Fruit fly (Drosophila melanogaster): ENCODE data around the gene CG18266.

CG18266 gene

dm6 chr2L:5596533-5596932 lies at the start of gene CG18266:
TSS of gene CG18266 (plus strand) at chr2L:5596833.
- TF ChIP-seq insv (optimal IDR thresholded peaks at IDR 0.05) (no peak), Myc (optimal IDR thresholded peaks at IDR 0.05) (no peak), psq (optimal IDR thresholded peaks at IDR 0.05) (no peak), ttk (optimal IDR thresholded peaks at IDR 0.05) (no peak), Sin3A (optimal IDR thresholded peaks at IDR 0.05) (no peak), h (optimal IDR thresholded peaks at IDR 0.05) (no peak)

dm6 chr2L:5547288-5547777 lies 49.3 kb upstream of the CG18266 start:
- TF ChIP-seq h (optimal IDR thresholded peaks at IDR 0.05) (no peak), psq (optimal IDR thresholded peaks at IDR 0.05) (no peak), ttk (optimal IDR thresholded peaks at IDR 0.05) (no peak), Myc (optimal IDR thresholded peaks at IDR 0.05) (no peak), Sin3A (optimal IDR thresholded peaks at IDR 0.05) (no peak), insv (optimal IDR thresholded peaks at IDR 0.05) (no peak)

dm6 chr2L:5550735-5551134 lies 45.9 kb upstream of the CG18266 start, which contains the start of gene CG14014:
TSS of gene CG14014 (minus strand) at chr2L:5550835.
- TF ChIP-seq insv (optimal IDR thresholded peaks at IDR 0.05) (no peak), psq (optimal IDR thresholded peaks at IDR 0.05) (no peak), Myc (optimal IDR thresholded peaks at IDR 0.05) (no peak)

dm6 chr2L:5551538-5551937 lies 45.1 kb upstream of the CG18266 start, which contains the start of gene CG18269:
TSS of gene CG18269 (plus strand) at chr2L:5551838.
- TF ChIP-seq ttk (optimal IDR thresholded peaks at IDR 0.05), result no peak
- no peak for TF ChIP-seq Myc (optimal IDR thresholded peaks at IDR 0.05)
- no peak for TF ChIP-seq insv (optimal IDR thresholded peaks at IDR 0.05)
- TF ChIP-seq Sin3A (optimal IDR thresholded peaks at IDR 0.05), result no peak
- TF ChIP-seq h (optimal IDR thresholded peaks at IDR 0.05), result no peak
- no peak for TF ChIP-seq psq (optimal IDR thresholded peaks at IDR 0.05)

- TF ChIP-seq h (optimal IDR thresholded peaks at IDR 0.05) (no peak), psq (optimal IDR thresholded peaks at IDR 0.05) (no peak), insv (optimal IDR thresholded peaks at IDR 0.05) (no peak), Sin3A (optimal IDR thresholded peaks at IDR 0.05) (no peak), ttk (optimal IDR thresholded peaks at IDR 0.05) (no peak), Myc (optimal IDR thresholded peaks at IDR 0.05) (no peak)
Observed at dm6 chr2L:5553750-5554149, 42.9 kb upstream of the CG18266 start, which contains the start of the genes CG14013 and CG14017. TSS of gene CG14013 (minus strand) at chr2L:5553850. TSS of gene CG14017 (plus strand) at chr2L:5553897.

- TF ChIP-seq psq (optimal IDR thresholded peaks at IDR 0.05) (no peak), h (optimal IDR thresholded peaks at IDR 0.05) (no peak), ttk (optimal IDR thresholded peaks at IDR 0.05) (no peak), insv (optimal IDR thresholded peaks at IDR 0.05) (no peak)
Observed at dm6 chr2L:5554818-5555217, 41.8 kb upstream of the CG18266 start, which contains the start of gene GluRIIA. TSS of gene GluRIIA (plus strand) at chr2L:5555072.

dm6 chr2L:5558809-5559392 lies 37.7 kb upstream of the CG18266 start, which contains the start of gene GluRIIB:
TSS of gene GluRIIB (plus strand) at chr2L:5559342.
- TF ChIP-seq Sin3A (optimal IDR thresholded peaks at IDR 0.05) (no peak), Myc (optimal IDR thresholded peaks at IDR 0.05) (no peak), insv (optimal IDR thresholded peaks at IDR 0.05) (no peak), psq (optimal IDR thresholded peaks at IDR 0.05) (no peak), h (optimal IDR thresholded peaks at IDR 0.05) (no peak), ttk (optimal IDR thresholded peaks at IDR 0.05) (no peak)

- no peak for TF ChIP-seq insv (optimal IDR thresholded peaks at IDR 0.05)
- no peak for TF ChIP-seq Myc (optimal IDR thresholded peaks at IDR 0.05)
- TF ChIP-seq psq (optimal IDR thresholded peaks at IDR 0.05), result no peak
- no peak for TF ChIP-seq h (optimal IDR thresholded peaks at IDR 0.05)
- no peak for TF ChIP-seq Sin3A (optimal IDR thresholded peaks at IDR 0.05)
- no peak for TF ChIP-seq ttk (optimal IDR thresholded peaks at IDR 0.05)
Observed at dm6 chr2L:5567103-5567502, 29.5 kb upstream of the CG18266 start.

dm6 chr2L:5569503-5569902 lies 27.1 kb upstream of the CG18266 start:
- TF ChIP-seq ttk (optimal IDR thresholded peaks at IDR 0.05) (no peak), insv (optimal IDR thresholded peaks at IDR 0.05) (no peak), psq (optimal IDR thresholded peaks at IDR 0.05) (no peak), Myc (optimal IDR thresholded peaks at IDR 0.05) (no peak), h (optimal IDR thresholded peaks at IDR 0.05) (no peak), Sin3A (optimal IDR thresholded peaks at IDR 0.05) (no peak)

dm6 chr2L:5581016-5581415 lies 15.6 kb upstream of the CG18266 start, which contains the start of gene CG14011:
TSS of gene CG14011 (minus strand) at chr2L:5581116.
- no peak for TF ChIP-seq h (optimal IDR thresholded peaks at IDR 0.05)
- TF ChIP-seq insv (optimal IDR thresholded peaks at IDR 0.05), result no peak
- no peak for TF ChIP-seq Sin3A (optimal IDR thresholded peaks at IDR 0.05)
- no peak for TF ChIP-seq psq (optimal IDR thresholded peaks at IDR 0.05)
- no peak for TF ChIP-seq Myc (optimal IDR thresholded peaks at IDR 0.05)
- no peak for TF ChIP-seq ttk (optimal IDR thresholded peaks at IDR 0.05)

dm6 chr2L:5588314-5588713 lies 8.3 kb upstream of the CG18266 start, which contains the start of gene CG7251:
TSS of gene CG7251 (minus strand) at chr2L:5588414.
- TF ChIP-seq psq (optimal IDR thresholded peaks at IDR 0.05) (no peak), h (optimal IDR thresholded peaks at IDR 0.05) (no peak), Sin3A (optimal IDR thresholded peaks at IDR 0.05) (no peak), ttk (optimal IDR thresholded peaks at IDR 0.05) (no peak), Myc (optimal IDR thresholded peaks at IDR 0.05) (no peak), insv (optimal IDR thresholded peaks at IDR 0.05) (no peak)

- TF ChIP-seq ttk (optimal IDR thresholded peaks at IDR 0.05), result no peak
- TF ChIP-seq psq (optimal IDR thresholded peaks at IDR 0.05), result no peak
- no peak for TF ChIP-seq h (optimal IDR thresholded peaks at IDR 0.05)
- TF ChIP-seq Sin3A (optimal IDR thresholded peaks at IDR 0.05), result no peak
- no peak for TF ChIP-seq Myc (optimal IDR thresholded peaks at IDR 0.05)
- no peak for TF ChIP-seq insv (optimal IDR thresholded peaks at IDR 0.05)
Observed at dm6 chr2L:5593839-5594238, 2.8 kb upstream of the CG18266 start.
